Fruit fly (Drosophila melanogaster): ENCODE measurements around the gene CG33061.

The CG33061 gene

DNA sequence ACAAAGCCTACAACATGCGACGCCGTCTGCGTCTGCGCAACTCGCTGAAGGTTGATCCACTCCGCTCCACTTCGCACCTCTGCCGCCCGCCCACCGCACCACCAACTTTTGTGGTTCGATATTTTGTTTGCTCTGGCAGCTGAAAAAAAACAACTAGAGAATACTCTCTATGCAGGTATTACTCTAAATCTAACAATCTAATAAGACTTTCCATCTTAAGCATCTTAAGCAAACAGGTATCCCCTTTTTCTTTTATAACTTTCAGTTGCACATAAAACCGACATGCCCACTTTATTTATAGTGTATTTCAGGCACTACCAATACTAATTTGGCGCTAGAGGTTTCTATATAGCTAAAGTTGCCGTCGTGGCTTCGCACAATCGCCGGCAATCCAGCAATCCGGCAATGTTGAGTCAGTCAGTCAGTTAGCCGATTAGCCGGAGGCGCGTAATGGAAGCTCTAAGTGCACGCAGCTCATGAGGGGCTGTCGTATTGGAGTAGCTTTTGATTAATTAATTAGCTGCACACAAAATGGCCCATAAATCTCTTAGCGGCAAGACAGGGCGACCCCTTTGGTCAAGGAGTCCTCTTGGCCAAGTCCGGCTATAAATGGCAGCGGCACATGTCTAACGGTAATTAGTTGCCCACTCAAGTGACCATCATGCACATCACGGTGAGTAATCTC is 1.2 kb upstream of the CG33061 start, which contains the start of gene CG13058 (continued):
- TF ChIP-seq Dp (GFP tag; optimal IDR thresholded peaks at IDR 0.05) (no peak), CG11560 (tag; IDR thresholded peaks at IDR 0.05) (0 out of 3 replicates have a peak, but pooled peaks have one; percentile 41), PHDP (tag; optimal IDR thresholded peaks at IDR 0.05) (peak; percentile 69), CG1603 (tag; optimal IDR thresholded peaks at IDR 0.05) (peak; percentile 28), inv (GFP tag; IDR thresholded peaks at IDR 0.05; ENCODE audit: partially characterized antibody) (no peak), CG2712 (tag; optimal IDR thresholded peaks at IDR 0.05) (no peak), Scr (GFP tag; IDR thresholded peaks at IDR 0.05; ENCODE audit: partially characterized antibody) (no peak), CG13775 (GFP tag; optimal IDR thresholded peaks at IDR 0.05) (peak; percentile 36), bowl (GFP tag; IDR thresholded peaks at IDR 0.05) (peak; percentile 77), HHEX (GFP tag; optimal IDR thresholded peaks at IDR 0.05) (peak; percentile 59), MBD-R2 (GFP tag; IDR thresholded peaks at IDR 0.05) (peak; percentile 48), CG10274 (GFP tag; optimal IDR thresholded peaks at IDR 0.05) (peak; percentile 5), C15 (GFP tag; IDR thresholded peaks at IDR 0.05) (no peak), maf-S (GFP tag; optimal IDR thresholded peaks at IDR 0.05) (peak; percentile 16), CG14860 (GFP tag; IDR thresholded peaks at IDR 0.05; ENCODE audit: partially characterized antibody) (no peak), odd (GFP tag; optimal IDR thresholded peaks at IDR 0.05) (peak; percentile 64), CG16813 (GFP tag; IDR thresholded peaks at IDR 0.05; ENCODE audit: partially characterized antibody) (no peak), CG10959 (GFP tag; IDR thresholded peaks at IDR 0.05) (no peak), CG30020 (tag; optimal IDR thresholded peaks at IDR 0.05) (no peak), yki (optimal IDR thresholded peaks at IDR 0.05) (no peak), CG4404 (GFP tag; IDR thresholded peaks at IDR 0.05) (no peak), ems (GFP tag; optimal IDR thresholded peaks at IDR 0.05) (no peak), dimm (GFP tag; IDR thresholded peaks at IDR 0.05) (peak; percentile 23; the same call in 1 of the 2 replicates), Hand (GFP tag; optimal IDR thresholded peaks at IDR 0.05) (peak; percentile 3), CG31388 (GFP tag; optimal IDR thresholded peaks at IDR 0.05) (no peak), CG3995 (GFP tag; optimal IDR thresholded peaks at IDR 0.05) (no peak), CG14014 (GFP tag; IDR thresholded peaks at IDR 0.05) (peak; percentile 82), esg (GFP tag; conservative IDR thresholded peaks at IDR 0.05) (peak; percentile 81), CG9817 (tag; optimal IDR thresholded peaks at IDR 0.05) (peak; percentile 71), ATbp (GFP tag; optimal IDR thresholded peaks at IDR 0.05) (no peak), CG4730 (GFP tag; IDR thresholded peaks at IDR 0.05) (no peak; the same call in 1 of the 2 replicates), prd (optimal IDR thresholded peaks at IDR 0.05) (no peak), prd (GFP tag; IDR thresholded peaks at IDR 0.05) (no peak; the same call in 2 of the 3 replicates), TFAM (GFP tag; optimal IDR thresholded peaks at IDR 0.05) (no peak), gfzf (GFP tag; optimal IDR thresholded peaks at IDR 0.05) (no peak), mam (GFP tag; optimal IDR thresholded peaks at IDR 0.05) (no peak)

DNA sequence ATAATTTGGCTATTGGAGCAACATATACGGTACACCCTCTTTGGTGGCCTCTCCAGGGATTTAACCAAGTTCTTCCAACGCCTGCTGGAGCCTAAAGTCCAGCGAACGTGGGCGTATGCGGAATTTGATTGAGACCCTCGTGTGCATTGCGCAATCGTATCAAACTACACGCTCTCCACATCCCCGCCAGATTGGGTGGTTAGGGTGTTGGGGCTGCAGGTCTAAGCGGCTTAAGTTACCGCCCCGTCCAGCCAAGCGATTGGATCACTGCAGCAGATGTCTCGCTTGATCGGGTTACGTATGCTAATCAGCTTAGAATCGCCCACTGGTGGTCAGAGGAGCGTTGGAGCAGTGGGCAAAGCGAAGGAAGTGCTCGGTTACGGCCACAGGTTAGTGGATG is 1.1 kb downstream of the CG33061 start, which contains the start of gene CG33060:
CG33060 (plus strand) TSS at position 301 of the 400 bp plus-strand sequence.
- TF ChIP-seq Xbp1 (GFP tag; optimal IDR thresholded peaks at IDR 0.05) = no peak
- no peak for TF ChIP-seq dmrt99B (tag; optimal IDR thresholded peaks at IDR 0.05)
- no peak for TF ChIP-seq CG7271 (tag; optimal IDR thresholded peaks at IDR 0.05)
- no peak for TF ChIP-seq CG16863 (GFP tag; optimal IDR thresholded peaks at IDR 0.05)
- TF ChIP-seq pho (GFP tag; optimal IDR thresholded peaks at IDR 0.05) = no peak
- TF ChIP-seq CG42726 (GFP tag; IDR thresholded peaks at IDR 0.05; ENCODE audit: partially characterized antibody) = no peak
- TF ChIP-seq dmrt11E (tag; optimal IDR thresholded peaks at IDR 0.05) = no peak
- TF ChIP-seq sima (GFP tag; optimal IDR thresholded peaks at IDR 0.05) = no peak
- no peak for TF ChIP-seq CG13123 (GFP tag; optimal IDR thresholded peaks at IDR 0.05)
- no peak for TF ChIP-seq corto (GFP tag; optimal IDR thresholded peaks at IDR 0.05)
- TF ChIP-seq D (optimal IDR thresholded peaks at IDR 0.05) = no peak
- TF ChIP-seq D (GFP tag; optimal IDR thresholded peaks at IDR 0.05) = no peak
- no peak for TF ChIP-seq lab (GFP tag; optimal IDR thresholded peaks at IDR 0.05)
- no peak for TF ChIP-seq CG1602 (GFP tag; optimal IDR thresholded peaks at IDR 0.05)
- no peak for TF ChIP-seq repo (GFP tag; optimal IDR thresholded peaks at IDR 0.05)
- no peak for TF ChIP-seq nom (GFP tag; optimal IDR thresholded peaks at IDR 0.05)
- TF ChIP-seq ATbp (GFP tag; optimal IDR thresholded peaks at IDR 0.05) = no peak
